Worm (Caenorhabditis elegans) whole organism, young adult: ENCODE measurements around the gene vms-1.

Experiments used
- K11D2.4 ChIP-seq: fragments of 200-800 bp; sonication (Bioruptor generic); IDR thresholded peaks from 2 replicates; pipeline ENCODE4 v1.3.6; 2022; ENCODE audit warnings: missing genetic modification reagents, missing genetic modification characterization, missing compliant biosample characterization
- ama-1 ChIP-seq, 3 experiments: fragments of 150-350 bp in 1 of 3; sonication (generic microtip) in 2 of 3; optimal IDR thresholded peaks; 2 replicates each; lab custom pipeline; 2014 to 2018; ENCODE audit warnings: missing biosample characterization in 2 of 3, missing genetic modification characterization in 2 of 3, missing genetic modification reagents in 2 of 3
- bed-2 ChIP-seq: fragments of 200-800 bp; sonication (Bioruptor generic); IDR thresholded peaks from 2 replicates; pipeline ENCODE4 v1.3.6; 2022; ENCODE audit warnings: missing genetic modification reagents, missing genetic modification characterization, missing compliant biosample characterization
- ccch-3 ChIP-seq: fragments of 200-800 bp; sonication (Bioruptor generic); optimal IDR thresholded peaks from 2 replicates; lab custom pipeline; 2018; ENCODE audit warnings: mild to moderate bottlenecking, missing genetic modification characterization, missing compliant biosample characterization
- egrh-3 ChIP-seq: fragments of 200-800 bp; sonication (Bioruptor generic); IDR thresholded peaks from 2 replicates; pipeline ENCODE4 v1.3.6; 2022; ENCODE audit warnings: missing genetic modification reagents, missing genetic modification characterization, missing compliant biosample characterization
- gei-17 ChIP-seq: fragments of 200-800 bp; sonication (Bioruptor generic); optimal IDR thresholded peaks from 2 replicates; lab custom pipeline; 2018; ENCODE audit warnings: mild to moderate bottlenecking, missing genetic modification characterization, missing compliant biosample characterization
- hmg-20 ChIP-seq: fragments of 200-800 bp; sonication (Bioruptor generic); IDR thresholded peaks from 2 replicates; pipeline ENCODE4 v1.3.6; 2022; ENCODE audit warnings: missing genetic modification reagents, missing genetic modification characterization, missing compliant biosample characterization
- hsf-1 ChIP-seq: fragments of 200-800 bp; sonication (Bioruptor generic); IDR thresholded peaks from 2 replicates; pipeline ENCODE4 v1.3.6; 2022; ENCODE audit warnings: missing genetic modification reagents, missing genetic modification characterization, missing compliant biosample characterization
- snpc-3.4 ChIP-seq: sonication (generic microtip); optimal IDR thresholded peaks from 2 replicates; lab custom pipeline; 2017; ENCODE audit warnings: missing genetic modification characterization, mild to moderate bottlenecking, missing compliant biosample characterization, antibody characterized with exemption, moderate library complexity, missing genotype, missing genetic modification reagents
- unc-62 ChIP-seq: fragments of 150-350 bp; optimal IDR thresholded peaks from 2 replicates; lab custom pipeline; 2014; ENCODE audit warnings: missing biosample characterization, missing genetic modification reagents, missing genetic modification characterization
- zim-3 ChIP-seq: sonication (generic microtip); optimal IDR thresholded peaks from 2 replicates; lab custom pipeline; 2017; ENCODE audit warnings: mild to moderate bottlenecking, missing genetic modification characterization, moderate library complexity, missing compliant biosample characterization

- no peak for TF ChIP-seq unc-62
- no peak for TF ChIP-seq snpc-3.4 (tag; lab: Kevin White, UChicago)
- no peak for TF ChIP-seq hsf-1 (GFP tag; lab: Robert Waterston, UW)
- no peak for TF ChIP-seq egrh-3 (GFP tag; lab: Robert Waterston, UW)
- no peak for TF ChIP-seq ama-1 (optimal IDR thresholded peaks at IDR 0.05; lab: Kevin White, UChicago)
- no peak for TF ChIP-seq ama-1 (GFP tag; optimal IDR thresholded peaks at IDR 0.05; lab: Kevin White, UChicago)
- TF ChIP-seq hmg-20: no peak
- TF ChIP-seq zim-3 (tag; lab: Kevin White, UChicago): no peak
- no peak for TF ChIP-seq bed-2 (GFP tag; lab: Robert Waterston, UW)
- TF ChIP-seq K11D2.4: no peak
- TF ChIP-seq gei-17 (GFP tag; lab: Kevin White, UChicago): no peak
- TF ChIP-seq ccch-3: no peak
Observed at ce11 chrIII:8051838-8052237, 36.5 kb upstream of the vms-1 start.
